Worm (Caenorhabditis elegans) whole organism, L4 larva: ENCODE measurements around the gene ddi-1.

Source experiments
- D1046.2 ChIP-seq: fragments of 200-800 bp; sonication (Bioruptor generic); IDR thresholded peaks from 2 replicates; pipeline ENCODE4 v1.3.6; 2022; ENCODE audit warnings: missing genetic modification characterization, missing compliant biosample characterization
- F49E8.2 ChIP-seq: sonication (generic microtip); optimal IDR thresholded peaks from 2 replicates; lab custom pipeline; 2016; ENCODE audit warnings: missing compliant biosample characterization, mild to moderate bottlenecking, missing genetic modification characterization, borderline replicate concordance
- T20F7.1 ChIP-seq: fragments of 200-800 bp; sonication (Bioruptor generic); optimal IDR thresholded peaks from 2 replicates; lab custom pipeline; 2018; ENCODE audit warnings: mild to moderate bottlenecking, missing genetic modification characterization, missing compliant biosample characterization
- T26A8.4 ChIP-seq: fragments of 200-800 bp; sonication (Bioruptor generic); IDR thresholded peaks from 2 replicates; pipeline ENCODE4 v1.3.6; 2022; ENCODE audit warnings: missing genetic modification characterization, missing compliant biosample characterization
- Y48G9A.11 ChIP-seq: fragments of 200-800 bp; sonication (Bioruptor generic); IDR thresholded peaks from 2 replicates; pipeline ENCODE4 v1.3.6; 2022; ENCODE audit warnings: missing genetic modification reagents, missing genetic modification characterization, missing compliant biosample characterization
- ZK337.2 ChIP-seq: fragments of 200-800 bp; sonication (Bioruptor generic); IDR thresholded peaks from 2 replicates; pipeline ENCODE4 v1.3.6; 2022; ENCODE audit warnings: missing genetic modification reagents, missing genetic modification characterization, missing compliant biosample characterization
- ama-1 ChIP-seq: fragments of 150-350 bp; optimal IDR thresholded peaks from 2 replicates; lab custom pipeline; 2014; ENCODE audit warnings: inconsistent platforms, mixed read lengths
- arid-1 ChIP-seq: fragments of 200-800 bp; sonication (Bioruptor generic); conservative IDR thresholded peaks from 2 replicates; pipeline ENCODE4 v1.3.6; 2022; ENCODE audit warnings: missing genetic modification reagents, missing genetic modification characterization, missing compliant biosample characterization
- ceh-32 ChIP-seq: sonication (generic microtip); optimal IDR thresholded peaks from 2 replicates; lab custom pipeline; 2016; ENCODE audit warnings: mild to moderate bottlenecking, missing genetic modification characterization, missing compliant biosample characterization; ENCODE audit not compliant: poor library complexity
- ceh-44 ChIP-seq: fragments of 200-800 bp; sonication (Bioruptor generic); IDR thresholded peaks from 2 replicates; pipeline ENCODE4 v1.3.6; 2022; ENCODE audit warnings: missing genetic modification reagents, missing genetic modification characterization, missing compliant biosample characterization
- ceh-62 ChIP-seq: sonication (generic microtip); optimal IDR thresholded peaks from 2 replicates; lab custom pipeline; 2017; ENCODE audit warnings: missing biosample characterization, missing genetic modification characterization
- cey-2 ChIP-seq: sonication (generic microtip); optimal IDR thresholded peaks from 3 replicates; lab custom pipeline; 2017; ENCODE audit warnings: missing genetic modification characterization, mild to moderate bottlenecking, missing compliant biosample characterization, antibody characterized with exemption, borderline replicate concordance; ENCODE audit not compliant: insufficient read depth
- egl-27 ChIP-seq: sonication (generic microtip); optimal IDR thresholded peaks from 3 replicates; lab custom pipeline; 2017; ENCODE audit warnings: missing biosample characterization, missing genetic modification reagents, missing genetic modification characterization
- egl-43 ChIP-seq: fragments of 200-800 bp; sonication (Bioruptor generic); IDR thresholded peaks from 2 replicates; pipeline ENCODE4 v1.3.6; 2022; ENCODE audit warnings: missing genetic modification reagents, missing genetic modification characterization, missing compliant biosample characterization
- hif-1 ChIP-seq, 2 experiments: sonication (generic microtip); optimal IDR thresholded peaks; 2 replicates each; lab custom pipeline; 2016 to 2017; ENCODE audit warnings: missing compliant biosample characterization in 2 of 2, missing genetic modification characterization in 2 of 2, missing genetic modification reagents in 2 of 2, missing genotype in 2 of 2, mild to moderate bottlenecking in 1 of 2
- lim-7 ChIP-seq: fragments of 200-800 bp; sonication (Bioruptor generic); IDR thresholded peaks from 2 replicates; pipeline ENCODE4 v1.3.6; 2022; ENCODE audit warnings: missing genetic modification characterization, missing compliant biosample characterization
- lin-1 ChIP-seq: fragments of 200-800 bp; sonication (Bioruptor generic); IDR thresholded peaks from 2 replicates; pipeline ENCODE4 v1.3.6; 2022; ENCODE audit warnings: missing genetic modification reagents, missing genetic modification characterization, missing compliant biosample characterization
- lin-13 ChIP-seq: fragments of 150-350 bp; optimal IDR thresholded peaks from 2 replicates; lab custom pipeline; 2014; ENCODE audit warnings: missing biosample characterization, missing genetic modification reagents, missing genetic modification characterization
- lin-15B ChIP-seq: fragments of 150-350 bp; sonication (generic microtip); optimal IDR thresholded peaks from 3 replicates; lab custom pipeline; 2014; ENCODE audit warnings: missing biosample characterization, missing genetic modification characterization
- lin-29 ChIP-seq: fragments of 200-800 bp; sonication (Bioruptor generic); IDR thresholded peaks from 2 replicates; pipeline ENCODE4 v1.3.6; 2022; ENCODE audit warnings: missing genetic modification reagents, missing genetic modification characterization, missing compliant biosample characterization
- madf-5 ChIP-seq, 2 experiments: fragments of 200-800 bp; sonication (Bioruptor generic); IDR thresholded peaks; 2 replicates each; pipeline ENCODE4 v1.3.6; 2022; ENCODE audit warnings: missing compliant biosample characterization in 2 of 2, missing genetic modification characterization in 2 of 2
- madf-9 ChIP-seq: fragments of 200-800 bp; sonication (Bioruptor generic); conservative IDR thresholded peaks from 2 replicates; pipeline ENCODE4 v1.3.6; 2022; ENCODE audit warnings: missing genetic modification reagents, missing genetic modification characterization, missing compliant biosample characterization
- mdt-29 ChIP-seq: fragments of 200-800 bp; sonication (Bioruptor generic); IDR thresholded peaks from 2 replicates; pipeline ENCODE4 v1.3.6; 2022; ENCODE audit warnings: missing genetic modification reagents, missing genetic modification characterization, missing compliant biosample characterization
- nhr-102 ChIP-seq: sonication (generic microtip); optimal IDR thresholded peaks from 2 replicates; lab custom pipeline; 2016; ENCODE audit warnings: mild to moderate bottlenecking, missing genetic modification characterization, moderate library complexity, missing compliant biosample characterization
- nhr-237 ChIP-seq: sonication (generic microtip); optimal IDR thresholded peaks from 2 replicates; lab custom pipeline; 2017; ENCODE audit warnings: missing biosample characterization, missing genetic modification characterization
- nhr-28 ChIP-seq: fragments of 150-350 bp; optimal IDR thresholded peaks from 2 replicates; lab custom pipeline; 2014; ENCODE audit warnings: missing biosample characterization, missing genetic modification characterization
- nhr-48 ChIP-seq: sonication (generic microtip); optimal IDR thresholded peaks from 2 replicates; lab custom pipeline; 2016; ENCODE audit warnings: mild to moderate bottlenecking, missing genetic modification characterization, missing compliant biosample characterization
- nhr-6 ChIP-seq: fragments of 150-350 bp; optimal IDR thresholded peaks from 2 replicates; lab custom pipeline; 2014; ENCODE audit warnings: missing biosample characterization, missing genetic modification characterization
- nhr-76 ChIP-seq: fragments of 150-350 bp; optimal IDR thresholded peaks from 2 replicates; lab custom pipeline; 2014; ENCODE audit warnings: missing biosample characterization, missing genetic modification characterization
- php-3 ChIP-seq: fragments of 200-800 bp; sonication (Bioruptor generic); IDR thresholded peaks from 2 replicates; pipeline ENCODE4 v1.3.6; 2022; ENCODE audit warnings: missing genetic modification reagents, missing genetic modification characterization, missing compliant biosample characterization
- rbr-2 ChIP-seq: sonication (generic microtip); optimal IDR thresholded peaks from 2 replicates; lab custom pipeline; 2016; ENCODE audit warnings: missing genotype, missing genetic modification characterization, missing compliant biosample characterization
- saeg-2 ChIP-seq: fragments of 200-800 bp; sonication (Bioruptor generic); IDR thresholded peaks from 2 replicates; pipeline ENCODE4 v1.3.6; 2022; ENCODE audit warnings: missing genetic modification reagents, missing genetic modification characterization, missing compliant biosample characterization
- snpc-1.2 ChIP-seq: fragments of 200-800 bp; sonication (Bioruptor generic); IDR thresholded peaks from 2 replicates; pipeline ENCODE4 v1.3.6; 2022; ENCODE audit warnings: missing genetic modification reagents, missing genetic modification characterization, missing compliant biosample characterization
- snpc-4 ChIP-seq: fragments of 150-350 bp; optimal IDR thresholded peaks from 2 replicates; lab custom pipeline; 2014; ENCODE audit warnings: missing biosample characterization, missing genetic modification characterization
- tra-1 ChIP-seq: fragments of 200-800 bp; sonication (Bioruptor generic); IDR thresholded peaks from 2 replicates; pipeline ENCODE4 v1.3.6; 2022; ENCODE audit warnings: missing genetic modification reagents, missing genetic modification characterization, missing compliant biosample characterization
- unc-39 ChIP-seq: sonication (generic microtip); optimal IDR thresholded peaks from 2 replicates; lab custom pipeline; 2017; ENCODE audit warnings: missing biosample characterization, missing genetic modification characterization
- unc-62 ChIP-seq, 3 experiments: fragments of 150-350 bp in 1 of 3; sonication (generic microtip); optimal IDR thresholded peaks in 2 of 3; peaks in 1 of 3; 1 replicate in 1 of 3; 2 replicates in 2 of 3; lab custom pipeline; 2014 to 2017; ENCODE audit warnings: missing biosample characterization in 3 of 3, missing genetic modification characterization in 3 of 3, missing genetic modification reagents in 3 of 3, missing genotype in 1 of 3

Gene ddi-1

DNA sequence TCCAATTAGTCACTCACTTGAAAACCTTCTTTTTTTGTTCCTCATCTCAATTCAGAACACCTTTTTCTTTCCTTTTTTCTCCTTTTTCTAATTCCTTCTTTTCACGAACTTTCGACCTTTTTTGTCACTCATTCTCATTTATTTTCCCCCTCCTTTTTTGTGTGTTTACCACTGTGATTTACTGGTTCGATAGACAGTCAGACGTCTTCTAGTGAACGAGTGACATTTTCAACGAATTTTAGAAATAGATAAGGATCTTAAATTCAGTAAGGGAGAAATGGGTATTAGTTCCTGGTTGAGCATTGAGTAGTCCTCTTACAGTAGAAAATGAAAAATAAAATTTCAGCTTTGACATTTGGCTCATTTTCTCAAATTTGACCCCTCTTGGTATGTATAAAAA is 30.8 kb upstream of the ddi-1 start:
- TF ChIP-seq T26A8.4 (GFP tag; lab: Robert Waterston, UW) (no peak), D1046.2 (GFP tag; lab: Robert Waterston, UW) (no peak), arid-1 (GFP tag; lab: Robert Waterston, UW) (no peak), egl-27 (tag; lab: Kevin White, UChicago) (no peak), madf-9 (GFP tag; lab: Robert Waterston, UW) (no peak)

DNA sequence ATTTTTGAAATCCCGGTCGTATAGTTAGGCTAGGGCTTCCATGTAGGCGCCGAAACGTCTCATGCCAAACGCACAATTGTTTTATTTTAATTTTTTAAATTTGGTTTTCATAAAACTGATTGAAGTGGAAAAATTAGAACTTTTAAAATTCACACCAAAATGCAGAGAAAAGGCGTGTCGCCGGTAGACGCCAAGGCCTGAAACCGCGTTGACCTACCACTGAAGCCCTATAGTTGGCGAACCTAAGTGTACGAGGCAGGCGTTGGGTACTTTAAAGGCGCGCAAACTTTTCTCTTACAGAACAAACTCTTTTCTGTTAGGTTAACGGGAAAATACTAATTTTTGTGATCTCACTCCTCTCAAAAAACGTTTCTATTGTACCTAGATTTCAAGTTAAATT is 29.4 kb upstream of the ddi-1 start, which contains the start of gene Y73B6BL.44:
Gene Y73B6BL.44, plus strand, starts transcription at position 301 of the 400 bp plus-strand sequence.
- no peak for TF ChIP-seq D1046.2 (GFP tag; lab: Robert Waterston, UW)
- TF ChIP-seq lin-13, result no peak
- no peak for TF ChIP-seq lim-7 (GFP tag; lab: Robert Waterston, UW)
- no peak for TF ChIP-seq ZK337.2 (GFP tag; lab: Robert Waterston, UW)
- TF ChIP-seq T20F7.1, result no peak
- no peak for TF ChIP-seq unc-39 (tag; lab: Kevin White, UChicago)
- TF ChIP-seq egl-43, result no peak
- no peak for TF ChIP-seq mdt-29 (GFP tag; lab: Robert Waterston, UW)
- TF ChIP-seq Y48G9A.11 (GFP tag; lab: Robert Waterston, UW), result no peak
- TF ChIP-seq ceh-44 (GFP tag; lab: Robert Waterston, UW), result no peak
- no peak for TF ChIP-seq nhr-76
- no peak for TF ChIP-seq F49E8.2 (tag; lab: Kevin White, UChicago)
- TF ChIP-seq ceh-62, result no peak
- no peak for TF ChIP-seq rbr-2 (tag; lab: Kevin White, UChicago)
- no peak for TF ChIP-seq egl-27 (tag; lab: Kevin White, UChicago)
- TF ChIP-seq snpc-1.2 (GFP tag; lab: Robert Waterston, UW), result no peak
- no peak for TF ChIP-seq snpc-4

DNA sequence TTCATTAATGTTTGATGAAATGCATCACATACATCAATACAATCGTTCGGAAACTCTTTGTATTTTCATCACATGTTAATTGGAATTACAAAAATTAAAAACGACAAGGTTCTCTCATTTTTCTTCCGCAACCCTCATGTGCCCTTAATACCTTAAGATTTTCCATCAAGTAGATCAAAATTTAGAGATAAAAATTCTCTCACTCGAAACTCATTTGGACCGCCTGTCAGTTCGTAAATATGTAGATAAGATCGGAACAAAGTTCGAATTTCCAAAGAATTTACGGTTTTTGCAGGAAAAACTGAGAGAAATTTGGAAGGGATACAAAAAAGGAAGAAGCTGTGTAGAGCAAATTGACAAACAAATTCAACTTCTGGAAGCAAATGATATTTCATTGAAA is 26.6 kb upstream of the ddi-1 start:
- TF ChIP-seq nhr-102 (tag; lab: Kevin White, UChicago) (no peak), rbr-2 (tag; lab: Kevin White, UChicago) (no peak), ceh-44 (GFP tag; lab: Robert Waterston, UW) (no peak), nhr-237 (tag; lab: Kevin White, UChicago) (no peak), T20F7.1 (no peak), lin-1 (no peak), nhr-28 (tag; lab: Kevin White, UChicago) (no peak), egl-43 (no peak), php-3 (GFP tag; lab: Robert Waterston, UW) (no peak), saeg-2 (no peak), hif-1 (tag; optimal IDR thresholded peaks at IDR 0.05; lab: Kevin White, UChicago) (no peak), cey-2 (tag; lab: Kevin White, UChicago) (no peak), lin-15B (tag; lab: Kevin White, UChicago) (no peak), ama-1 (lab: Kevin White, UChicago) (no peak), nhr-48 (tag; lab: Kevin White, UChicago) (no peak), tra-1 (GFP tag; lab: Robert Waterston, UW) (no peak), ceh-32 (tag; lab: Kevin White, UChicago) (no peak), nhr-6 (tag; lab: Kevin White, UChicago) (no peak), madf-5 (GFP tag; IDR thresholded peaks at IDR 0.05; lab: Robert Waterston, UW) (no peak)

ce11 chrIV:6500433-6500832 is 22.2 kb upstream of the ddi-1 start:
- TF ChIP-seq lin-29 (no peak), unc-62 (GFP tag; optimal IDR thresholded peaks at IDR 0.05 in 1 of 2; lab: Kevin White, UChicago) (peak in 1 of 2 experiments; percentile 96), unc-62 (tag; optimal IDR thresholded peaks at IDR 0.05; lab: Kevin White, UChicago) (no peak)
- TF ChIP-seq, all 104 proteins: peak for 1
